Fruit fly (Drosophila melanogaster): ENCODE data around the gene CG12025.

dm6 chr3L:1827809-1828371 lies 37.3 kb upstream of the CG12025 start:
- TF ChIP-seq Hr96 (GFP tag; optimal IDR thresholded peaks at IDR 0.05), result no peak
- TF ChIP-seq Crg-1 (GFP tag; optimal IDR thresholded peaks at IDR 0.05), result no peak
- no peak for TF ChIP-seq kay (GFP tag; ENCODE audit: borderline replicate concordance)
- TF ChIP-seq toe (GFP tag; optimal IDR thresholded peaks at IDR 0.05), result no peak
- no peak for TF ChIP-seq Clk (GFP tag; optimal IDR thresholded peaks at IDR 0.05)
- TF ChIP-seq cic (GFP tag; optimal IDR thresholded peaks at IDR 0.05), result no peak
- TF ChIP-seq cnc (optimal IDR thresholded peaks at IDR 0.05), result no peak
